Worm (Caenorhabditis elegans): ENCODE data around the gene egg-2.

- TF ChIP-seq pqm-1 (tag; optimal IDR thresholded peaks at IDR 0.05) (no peak), mdl-1 (tag; optimal IDR thresholded peaks at IDR 0.05) (no peak), fkh-10 (GFP tag; optimal IDR thresholded peaks at IDR 0.05) (no peak), nhr-237 (tag; optimal IDR thresholded peaks at IDR 0.05) (no peak), ceh-82 (tag; optimal IDR thresholded peaks at IDR 0.05) (no peak), nfya-1 (tag; optimal IDR thresholded peaks at IDR 0.05; ENCODE audit: insufficient read depth) (no peak), unc-39 (tag; optimal IDR thresholded peaks at IDR 0.05) (no peak), elt-2 (tag; optimal IDR thresholded peaks at IDR 0.05) (no peak), ZK546.5 (tag; optimal IDR thresholded peaks at IDR 0.05) (no peak), aly-2 (tag; optimal IDR thresholded peaks at IDR 0.05) (no peak), egl-5 (tag; optimal IDR thresholded peaks at IDR 0.05) (no peak), jun-1 (tag; optimal IDR thresholded peaks at IDR 0.05) (no peak)
Measured at ce11 chrIII:7013764-7014163, 46.6 kb downstream of the egg-2 start.
